Worm (Caenorhabditis elegans) whole organism, L4 larva: Measurements from ENCODE around the gene R144.3.

Experiments
- F26F4.8 ChIP-seq: fragments of 200-800 bp; sonication (Bioruptor generic); conservative IDR thresholded peaks from 2 replicates; pipeline ENCODE4 v1.3.6; 2022; ENCODE audit warnings: missing genetic modification characterization, missing compliant biosample characterization
- ZK337.2 ChIP-seq: fragments of 200-800 bp; sonication (Bioruptor generic); IDR thresholded peaks from 2 replicates; pipeline ENCODE4 v1.3.6; 2022; ENCODE audit warnings: missing genetic modification reagents, missing genetic modification characterization, missing compliant biosample characterization
- ceh-32 ChIP-seq: sonication (generic microtip); optimal IDR thresholded peaks from 2 replicates; lab custom pipeline; 2016; ENCODE audit warnings: mild to moderate bottlenecking, missing genetic modification characterization, missing compliant biosample characterization; ENCODE audit not compliant: poor library complexity
- daf-19 ChIP-seq: fragments of 200-800 bp; sonication (Bioruptor generic); conservative IDR thresholded peaks from 2 replicates; pipeline ENCODE4 v1.3.6; 2022; ENCODE audit warnings: missing genetic modification characterization, missing compliant biosample characterization
- dmd-6 ChIP-seq: fragments of 200-800 bp; sonication (Bioruptor generic); IDR thresholded peaks from 2 replicates; pipeline ENCODE4 v1.3.6; 2022; ENCODE audit warnings: missing genetic modification reagents, missing genetic modification characterization, missing compliant biosample characterization
- dpl-1 ChIP-seq: fragments of 150-350 bp; optimal IDR thresholded peaks from 2 replicates; lab custom pipeline; 2014; ENCODE audit warnings: missing biosample characterization, missing genetic modification reagents, missing genetic modification characterization
- lim-7 ChIP-seq: fragments of 200-800 bp; sonication (Bioruptor generic); IDR thresholded peaks from 2 replicates; pipeline ENCODE4 v1.3.6; 2022; ENCODE audit warnings: missing genetic modification characterization, missing compliant biosample characterization
- lin-1 ChIP-seq: fragments of 200-800 bp; sonication (Bioruptor generic); IDR thresholded peaks from 2 replicates; pipeline ENCODE4 v1.3.6; 2022; ENCODE audit warnings: missing genetic modification reagents, missing genetic modification characterization, missing compliant biosample characterization
- lin-29 ChIP-seq: fragments of 200-800 bp; sonication (Bioruptor generic); IDR thresholded peaks from 2 replicates; pipeline ENCODE4 v1.3.6; 2022; ENCODE audit warnings: missing genetic modification reagents, missing genetic modification characterization, missing compliant biosample characterization
- lsy-2 ChIP-seq, 2 experiments: fragments of 150-350 bp in 1 of 2; sonication (generic microtip) in 1 of 2; optimal IDR thresholded peaks; 2 replicates each; lab custom pipeline; 2014 to 2017; ENCODE audit warnings: missing biosample characterization in 2 of 2, missing genetic modification characterization in 2 of 2
- madf-5 ChIP-seq, 2 experiments: fragments of 200-800 bp; sonication (Bioruptor generic); IDR thresholded peaks; 2 replicates each; pipeline ENCODE4 v1.3.6; 2022; ENCODE audit warnings: missing compliant biosample characterization in 2 of 2, missing genetic modification characterization in 2 of 2
- mdt-29 ChIP-seq: fragments of 200-800 bp; sonication (Bioruptor generic); IDR thresholded peaks from 2 replicates; pipeline ENCODE4 v1.3.6; 2022; ENCODE audit warnings: missing genetic modification reagents, missing genetic modification characterization, missing compliant biosample characterization
- mep-1 ChIP-seq: fragments of 150-350 bp; sonication (generic microtip); optimal IDR thresholded peaks from 3 replicates; lab custom pipeline; 2014; ENCODE audit warnings: missing biosample characterization, missing genetic modification characterization
- nhr-76 ChIP-seq: fragments of 150-350 bp; optimal IDR thresholded peaks from 2 replicates; lab custom pipeline; 2014; ENCODE audit warnings: missing biosample characterization, missing genetic modification characterization
- spr-1 ChIP-seq: sonication (generic microtip); optimal IDR thresholded peaks from 2 replicates; lab custom pipeline; 2016; ENCODE audit warnings: mild to moderate bottlenecking, missing genetic modification characterization, missing compliant biosample characterization
- tag-97 ChIP-seq: fragments of 200-800 bp; sonication (Bioruptor generic); IDR thresholded peaks from 2 replicates; pipeline ENCODE4 v1.3.6; 2022; ENCODE audit warnings: missing genetic modification characterization, missing compliant biosample characterization

R144.3 gene

DNA sequence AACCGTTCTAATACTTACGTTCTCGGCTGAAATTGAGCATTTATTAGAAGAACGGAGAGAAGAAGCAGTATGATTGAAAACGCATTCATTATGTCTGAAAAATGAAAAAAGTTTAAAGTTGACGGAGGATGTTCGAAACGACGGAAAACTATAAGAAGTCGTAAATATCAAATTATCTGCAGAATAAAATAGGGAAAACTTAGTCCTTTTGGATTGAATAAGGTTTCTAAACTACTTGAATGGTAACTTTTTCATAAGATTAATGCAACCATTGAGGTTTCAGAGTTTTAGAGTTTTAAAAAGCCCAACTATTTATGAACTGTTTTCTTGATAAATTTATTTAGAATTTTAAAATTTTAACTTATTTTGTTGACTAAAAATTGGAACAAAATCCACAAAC is 49.7 kb downstream of the R144.3 start, which contains the start of gene C45G9.12:
TSS of gene C45G9.12 (minus strand) at position 101 of the 400 bp plus-strand sequence.
- TF ChIP-seq mdt-29 (GFP tag; lab: Robert Waterston, UW) = no peak
- no peak for TF ChIP-seq mep-1 (tag; lab: Kevin White, UChicago)
- no peak for TF ChIP-seq tag-97 (GFP tag; lab: Robert Waterston, UW)
- TF ChIP-seq lin-1 (GFP tag; lab: Robert Waterston, UW) = no peak
- TF ChIP-seq lsy-2 (tag; optimal IDR thresholded peaks at IDR 0.05; lab: Kevin White, UChicago) = no peak
- TF ChIP-seq dpl-1 (GFP tag; lab: Kevin White, UChicago) = no peak
- no peak for TF ChIP-seq madf-5 (GFP tag; IDR thresholded peaks at IDR 0.05; lab: Robert Waterston, UW)
- no peak for TF ChIP-seq F26F4.8
- no peak for TF ChIP-seq ZK337.2 (GFP tag; lab: Robert Waterston, UW)
- no peak for TF ChIP-seq dmd-6 (GFP tag; lab: Robert Waterston, UW)
- TF ChIP-seq ceh-32 = no peak
- no peak for TF ChIP-seq lim-7 (GFP tag; lab: Robert Waterston, UW)
- TF ChIP-seq daf-19 (GFP tag; lab: Robert Waterston, UW) = no peak
- no peak for TF ChIP-seq spr-1 (tag; lab: Kevin White, UChicago)
- TF ChIP-seq nhr-76 (tag; lab: Kevin White, UChicago) = no peak
- TF ChIP-seq lin-29 = no peak
